Worm (Caenorhabditis elegans) whole organism, mixed stage, embryonic: Measurements from ENCODE around the gene F58H1.2.

ENCODE experiments used
- M03D4.4 ChIP-seq: sonication (generic microtip); optimal IDR thresholded peaks from 2 replicates; lab custom pipeline; 2017; ENCODE audit warnings: mild to moderate bottlenecking, missing genetic modification characterization, missing compliant biosample characterization
- bed-3 ChIP-seq: fragments of 200-800 bp; sonication (Bioruptor generic); optimal IDR thresholded peaks from 3 replicates; lab custom pipeline; 2018; ENCODE audit warnings: mild to moderate bottlenecking, missing genetic modification characterization, moderate library complexity, missing compliant biosample characterization
- blmp-1 ChIP-seq: fragments of 150-350 bp; optimal IDR thresholded peaks from 2 replicates; lab custom pipeline; 2014; ENCODE audit warnings: missing biosample characterization, missing genetic modification characterization
- ceh-39 ChIP-seq: fragments of 150-350 bp; optimal IDR thresholded peaks from 2 replicates; lab custom pipeline; 2014; ENCODE audit warnings: missing biosample characterization, missing genetic modification characterization
- ceh-43 ChIP-seq: fragments of 200-800 bp; sonication (Bioruptor generic); optimal IDR thresholded peaks from 2 replicates; lab custom pipeline; 2018; ENCODE audit warnings: mild to moderate bottlenecking, missing genetic modification characterization, moderate library complexity, missing compliant biosample characterization
- ceh-83 ChIP-seq: fragments of 200-800 bp; sonication (Bioruptor generic); optimal IDR thresholded peaks from 2 replicates; lab custom pipeline; 2018; ENCODE audit warnings: mild to moderate bottlenecking, missing genetic modification characterization, missing compliant biosample characterization
- ces-1 ChIP-seq: fragments of 150-350 bp; optimal IDR thresholded peaks from 2 replicates; lab custom pipeline; 2014; ENCODE audit warnings: missing biosample characterization, missing genetic modification reagents, missing genetic modification characterization
- cnd-1 ChIP-seq: fragments of 200-800 bp; sonication (Bioruptor generic); optimal IDR thresholded peaks from 2 replicates; lab custom pipeline; 2018; ENCODE audit warnings: mild to moderate bottlenecking, missing genetic modification characterization, missing compliant biosample characterization
- drap-1 ChIP-seq: fragments of 200-800 bp; sonication (Bioruptor generic); optimal IDR thresholded peaks from 3 replicates; lab custom pipeline; 2018; ENCODE audit warnings: mild to moderate bottlenecking, missing genetic modification characterization, missing compliant biosample characterization
- elt-1 ChIP-seq: sonication (generic microtip); optimal IDR thresholded peaks from 2 replicates; lab custom pipeline; 2017; ENCODE audit warnings: missing genetic modification characterization, mild to moderate bottlenecking, missing compliant biosample characterization, antibody characterized with exemption, moderate library complexity, borderline replicate concordance; ENCODE audit not compliant: insufficient read depth
- elt-3 ChIP-seq: fragments of 150-350 bp; optimal IDR thresholded peaks from 2 replicates; lab custom pipeline; 2014; ENCODE audit warnings: missing biosample characterization, missing genetic modification characterization
- flh-1 ChIP-seq: fragments of 200-800 bp; sonication (Bioruptor generic); optimal IDR thresholded peaks from 2 replicates; lab custom pipeline; 2018; ENCODE audit warnings: mild to moderate bottlenecking, missing genetic modification characterization, moderate library complexity, missing compliant biosample characterization
- ham-2 ChIP-seq: fragments of 200-800 bp; sonication (Bioruptor generic); optimal IDR thresholded peaks from 2 replicates; lab custom pipeline; 2018; ENCODE audit warnings: mild to moderate bottlenecking, missing genetic modification characterization, missing compliant biosample characterization
- hlh-1 ChIP-seq: fragments of 150-350 bp; optimal IDR thresholded peaks from 2 replicates; lab custom pipeline; 2014; ENCODE audit warnings: missing biosample characterization, missing genetic modification reagents, missing genetic modification characterization
- lin-13 ChIP-seq: fragments of 150-350 bp; optimal IDR thresholded peaks from 2 replicates; lab custom pipeline; 2014; ENCODE audit warnings: missing biosample characterization, missing genetic modification characterization
- lin-32 ChIP-seq: fragments of 200-800 bp; sonication (Bioruptor generic); optimal IDR thresholded peaks from 2 replicates; lab custom pipeline; 2018; ENCODE audit warnings: mild to moderate bottlenecking, missing genetic modification characterization, missing compliant biosample characterization
- lsy-2 ChIP-seq: fragments of 150-350 bp; optimal IDR thresholded peaks from 2 replicates; lab custom pipeline; 2014; ENCODE audit warnings: missing biosample characterization, missing genetic modification characterization
- mab-5 ChIP-seq: fragments of 150-350 bp; optimal IDR thresholded peaks from 2 replicates; lab custom pipeline; 2014; ENCODE audit warnings: missing biosample characterization, missing genetic modification characterization
- mep-1 ChIP-seq: fragments of 150-350 bp; optimal IDR thresholded peaks from 2 replicates; lab custom pipeline; 2017; ENCODE audit warnings: missing biosample characterization, missing genetic modification reagents, missing genetic modification characterization, inconsistent platforms
- mls-2 ChIP-seq: sonication (generic microtip); optimal IDR thresholded peaks from 2 replicates; lab custom pipeline; 2016; ENCODE audit warnings: mild to moderate bottlenecking, missing genetic modification characterization, moderate library complexity, missing compliant biosample characterization
- nhr-12 ChIP-seq: fragments of 150-350 bp; optimal IDR thresholded peaks from 2 replicates; lab custom pipeline; 2014; ENCODE audit warnings: missing biosample characterization, missing genetic modification characterization
- nhr-2 ChIP-seq: fragments of 150-350 bp; optimal IDR thresholded peaks from 2 replicates; lab custom pipeline; 2014; ENCODE audit warnings: missing biosample characterization, missing genetic modification characterization
- nhr-237 ChIP-seq: fragments of 150-350 bp; optimal IDR thresholded peaks from 2 replicates; lab custom pipeline; 2014; ENCODE audit warnings: missing biosample characterization, missing genetic modification characterization
- nhr-28 ChIP-seq: fragments of 150-350 bp; optimal IDR thresholded peaks from 2 replicates; lab custom pipeline; 2014; ENCODE audit warnings: missing biosample characterization, missing genetic modification characterization
- nhr-76 ChIP-seq: sonication (generic microtip); optimal IDR thresholded peaks from 2 replicates; lab custom pipeline; 2017; ENCODE audit warnings: missing biosample characterization, missing genetic modification characterization
- pha-4 ChIP-seq: fragments of 150-350 bp; optimal IDR thresholded peaks from 2 replicates; lab custom pipeline; 2018; ENCODE audit warnings: missing biosample characterization, missing genetic modification reagents, missing genetic modification characterization
- sem-2 ChIP-seq: fragments of 200-800 bp; sonication (Bioruptor generic); optimal IDR thresholded peaks from 2 replicates; lab custom pipeline; 2018; ENCODE audit warnings: mild to moderate bottlenecking, missing genetic modification characterization, missing compliant biosample characterization
- snpc-4 ChIP-seq: fragments of 150-350 bp; optimal IDR thresholded peaks from 2 replicates; lab custom pipeline; 2014; ENCODE audit warnings: missing biosample characterization, missing genetic modification characterization
- sptf-1 ChIP-seq: sonication (generic microtip); optimal IDR thresholded peaks from 2 replicates; lab custom pipeline; 2017; ENCODE audit warnings: mild to moderate bottlenecking, missing genetic modification characterization, moderate library complexity, missing compliant biosample characterization
- tbx-8 ChIP-seq: fragments of 200-800 bp; sonication (Bioruptor generic); optimal IDR thresholded peaks from 2 replicates; lab custom pipeline; 2018; ENCODE audit warnings: mild to moderate bottlenecking, missing genetic modification characterization, moderate library complexity, missing compliant biosample characterization
- unc-120 ChIP-seq: sonication (generic microtip); optimal IDR thresholded peaks from 2 replicates; lab custom pipeline; 2017; ENCODE audit warnings: missing genetic modification characterization, missing compliant biosample characterization; ENCODE audit not compliant: poor library complexity, severe bottlenecking
- unc-39 ChIP-seq: fragments of 150-350 bp; optimal IDR thresholded peaks from 2 replicates; lab custom pipeline; 2014; ENCODE audit warnings: missing biosample characterization, missing genetic modification characterization
- unc-62 ChIP-seq: fragments of 150-350 bp; optimal IDR thresholded peaks from 2 replicates; lab custom pipeline; 2014; ENCODE audit warnings: missing biosample characterization, missing genetic modification reagents, missing genetic modification characterization
- zip-8 ChIP-seq: fragments of 150-350 bp; optimal IDR thresholded peaks from 2 replicates; lab custom pipeline; 2014; ENCODE audit warnings: missing biosample characterization, missing genetic modification characterization
- ztf-11 ChIP-seq: fragments of 150-350 bp; optimal IDR thresholded peaks from 2 replicates; lab custom pipeline; 2014; ENCODE audit warnings: missing biosample characterization, missing genetic modification characterization

F58H1.2 gene

DNA sequence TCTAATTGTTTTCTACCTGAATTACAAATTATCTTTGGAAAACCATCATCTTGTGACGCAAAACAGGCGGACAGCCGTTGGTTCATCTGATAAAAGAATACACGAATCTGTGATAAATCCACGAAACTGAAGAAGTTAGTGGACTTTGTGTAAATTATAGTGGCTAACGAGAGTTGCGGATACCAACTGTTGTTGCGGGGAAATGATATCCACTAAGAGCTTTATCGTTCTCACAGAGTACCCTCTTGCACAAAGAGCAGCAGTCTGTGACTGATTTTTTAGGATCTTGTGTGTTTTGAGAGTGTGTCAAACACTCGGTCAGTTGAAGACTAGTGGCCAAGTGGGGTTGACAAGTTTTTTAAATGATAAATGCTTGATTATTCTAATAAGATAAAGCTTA is 9.3 kb upstream of the F58H1.2 start:
- TF ChIP-seq hlh-1, result peak; percentile 88
- no peak for TF ChIP-seq drap-1 (GFP tag; lab: Kevin White, UChicago)
- TF ChIP-seq, all 35 proteins: peak for 1

DNA sequence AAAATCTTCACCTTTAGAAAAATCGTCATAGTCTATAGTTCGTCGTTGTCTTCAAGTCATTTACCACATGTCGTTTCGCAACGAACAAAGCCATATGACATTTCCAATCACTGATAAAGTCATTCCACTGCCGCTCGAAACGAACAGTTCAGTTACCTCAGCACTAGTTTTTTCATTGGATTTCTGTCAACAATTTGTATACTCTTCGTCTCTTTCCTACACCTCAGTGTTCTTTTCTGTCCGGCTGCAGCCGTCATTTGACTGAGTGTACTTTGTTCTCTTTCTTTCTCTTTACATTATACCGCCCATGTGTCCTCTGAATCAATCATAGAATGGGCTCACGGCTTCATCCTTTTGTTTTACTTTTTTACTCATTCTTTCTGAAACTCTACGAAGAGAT is 7.7 kb upstream of the F58H1.2 start:
- TF ChIP-seq nhr-76 (tag; lab: Kevin White, UChicago) (no peak), unc-62 (GFP tag; lab: Kevin White, UChicago) (peak; percentile 28), hlh-1 (no peak), lin-32 (GFP tag; lab: Kevin White, UChicago) (no peak), M03D4.4 (no peak)

DNA sequence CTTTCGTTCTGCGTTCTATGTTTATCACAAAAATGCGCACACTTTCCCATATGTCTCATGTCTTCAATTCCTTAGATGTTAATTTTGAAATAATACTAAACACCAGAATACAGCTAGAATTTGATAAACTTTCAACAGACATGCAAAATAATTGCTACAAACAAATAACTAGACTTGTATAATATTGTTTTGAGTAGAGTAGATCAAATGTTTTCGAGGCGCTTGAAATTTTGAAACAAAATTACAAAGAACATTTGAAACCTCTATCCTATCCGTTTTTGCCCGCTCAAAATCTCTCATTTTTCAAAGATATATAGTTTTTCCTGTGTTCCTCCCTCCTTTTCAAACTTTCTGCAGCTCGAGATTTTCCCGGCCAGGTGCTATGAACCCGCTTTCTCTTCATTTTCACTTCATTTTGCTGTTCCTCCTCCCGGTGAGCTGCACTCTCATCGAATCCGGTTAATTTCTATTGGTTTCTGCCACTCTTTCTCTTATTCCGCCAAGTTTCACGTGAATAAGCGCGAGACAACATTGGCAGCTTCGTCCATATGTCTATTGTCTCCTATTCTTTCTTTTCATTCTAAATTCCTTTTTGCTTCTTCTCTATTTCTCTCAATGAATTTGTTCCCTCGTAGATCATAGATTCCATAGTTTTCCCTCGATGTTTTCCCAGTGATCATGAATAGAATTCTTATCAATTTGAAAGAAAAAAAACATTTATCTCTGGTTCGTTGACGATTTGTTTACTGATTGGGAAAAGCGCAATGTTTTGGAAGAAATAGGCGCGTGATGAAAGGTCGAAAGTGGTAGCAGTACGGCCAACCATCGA is 7.0 kb upstream of the F58H1.2 start:
- TF ChIP-seq unc-62 (GFP tag; lab: Kevin White, UChicago) (peak; percentile 5), elt-1 (tag; lab: Kevin White, UChicago) (no peak), ceh-83 (GFP tag; lab: Kevin White, UChicago) (no peak), mep-1 (tag; lab: Kevin White, UChicago) (no peak), hlh-1 (peak; percentile 60), unc-120 (tag; lab: Kevin White, UChicago) (peak; percentile 79)

DNA sequence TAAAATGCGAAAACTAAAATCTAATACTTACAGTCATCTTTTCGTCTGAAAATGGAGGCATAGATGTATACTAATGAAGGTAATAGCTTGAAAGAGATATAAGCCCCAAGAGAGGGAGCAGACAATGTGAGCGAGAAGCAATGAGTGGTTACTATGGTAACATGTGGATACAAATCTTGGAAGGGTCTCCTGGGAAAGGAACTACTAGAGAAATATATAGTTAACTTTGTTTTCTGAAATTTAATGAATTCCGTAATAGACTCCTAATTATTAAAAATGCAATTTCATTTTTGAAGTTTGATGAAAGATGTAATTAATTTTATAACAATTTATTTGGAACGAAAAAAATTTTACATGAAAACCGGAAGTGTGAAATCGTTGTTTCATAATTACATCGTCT is 1.6 kb upstream of the F58H1.2 start, which contains the start of gene osm-6:
TSS of gene osm-6 (minus strand) at position 101 of the 400 bp plus-strand sequence.
- TF ChIP-seq tbx-8 (no peak), ces-1 (peak; percentile 1), drap-1 (GFP tag; lab: Kevin White, UChicago) (no peak), nhr-2 (no peak), ztf-11 (no peak), nhr-12 (no peak), blmp-1 (tag; lab: Kevin White, UChicago) (no peak), sem-2 (GFP tag; lab: Kevin White, UChicago) (no peak)

DNA sequence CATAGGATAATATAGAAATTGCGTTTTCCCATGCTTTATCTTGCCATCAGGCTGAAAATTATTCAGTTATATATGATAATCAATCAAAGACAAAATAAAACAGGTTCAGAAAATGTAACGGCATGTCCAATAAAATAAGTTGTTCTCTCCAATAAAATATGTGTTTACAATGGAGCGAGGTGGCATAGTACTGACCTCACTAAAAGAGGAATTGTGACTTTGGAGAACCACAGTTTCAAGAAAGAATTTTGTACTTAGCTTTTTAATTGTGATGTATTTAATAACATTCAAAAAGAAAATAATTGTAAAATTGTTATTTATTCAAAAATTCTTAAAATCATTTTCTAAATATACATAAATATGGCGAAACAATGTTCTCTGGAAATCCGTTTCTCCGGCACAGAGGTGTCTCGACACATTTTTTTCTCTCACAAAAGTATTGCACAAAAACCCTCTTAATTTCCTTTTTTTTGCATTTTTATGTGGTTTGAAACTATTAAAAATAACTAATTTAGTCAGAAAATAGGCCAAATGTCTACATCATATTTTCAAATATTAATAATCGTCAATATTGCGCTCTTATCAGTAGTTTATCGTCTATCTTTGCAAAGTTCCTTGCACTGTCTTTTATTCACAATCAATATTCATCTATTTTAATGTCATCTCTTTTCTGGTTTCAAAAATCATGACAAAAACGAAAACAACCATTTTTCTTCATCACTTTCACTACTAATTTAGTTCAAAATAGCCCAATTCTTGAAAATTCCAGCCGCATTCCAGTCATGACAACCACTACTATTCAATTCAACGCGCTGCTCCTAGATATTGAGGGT is 4.5 kb downstream of the F58H1.2 start, which contains the start of the genes aman-2 and F58H1.3:
TSS of gene aman-2 (minus strand) at position 51 of the 833 bp plus-strand sequence.
TSS of gene F58H1.3 (plus strand) at position 783 of the 833 bp plus-strand sequence.
- TF ChIP-seq ceh-43 (GFP tag; lab: Kevin White, UChicago) (peak; percentile 21), nhr-237 (tag; lab: Kevin White, UChicago) (peak; percentile 81), ceh-83 (GFP tag; lab: Kevin White, UChicago) (no peak), ztf-11 (no peak), sptf-1 (tag; lab: Kevin White, UChicago) (peak; percentile 55), nhr-28 (tag; lab: Kevin White, UChicago) (no peak), nhr-76 (tag; lab: Kevin White, UChicago) (no peak), mep-1 (tag; lab: Kevin White, UChicago) (peak; percentile 46), blmp-1 (tag; lab: Kevin White, UChicago) (no peak), lin-13 (tag; lab: Kevin White, UChicago) (no peak), ceh-39 (tag; lab: Kevin White, UChicago) (peak; percentile 44), ham-2 (GFP tag; lab: Kevin White, UChicago) (no peak), bed-3 (GFP tag; lab: Kevin White, UChicago) (peak; percentile 8), M03D4.4 (no peak), lsy-2 (tag; lab: Kevin White, UChicago) (peak; percentile 31), sem-2 (GFP tag; lab: Kevin White, UChicago) (no peak), mab-5 (tag; lab: Kevin White, UChicago) (no peak), snpc-4 (tag; lab: Kevin White, UChicago) (no peak), unc-120 (tag; lab: Kevin White, UChicago) (no peak), unc-39 (no peak), flh-1 (GFP tag; lab: Kevin White, UChicago) (no peak), hlh-1 (no peak), mls-2 (tag; lab: Kevin White, UChicago) (no peak), unc-62 (GFP tag; lab: Kevin White, UChicago) (no peak), lin-32 (GFP tag; lab: Kevin White, UChicago) (peak; percentile 3), tbx-8 (no peak), pha-4 (tag; lab: Kevin White, UChicago) (no peak), nhr-12 (no peak), zip-8 (tag; lab: Kevin White, UChicago) (no peak), cnd-1 (peak; percentile 51), elt-1 (tag; lab: Kevin White, UChicago) (no peak), elt-3 (no peak), ces-1 (peak; percentile 44), nhr-2 (no peak), drap-1 (GFP tag; lab: Kevin White, UChicago) (no peak)
- TF ChIP-seq, all 35 proteins: peak for 10
